Worm (Caenorhabditis elegans) whole organism, L4/young adult: ENCODE measurements around the gene F26G1.15.
A peak's percentile ranks its signal among the peaks of the same experiment; 100 is the strongest.

Source experiments
- W03F9.2 ChIP-seq: fragments of 150-350 bp; optimal IDR thresholded peaks from 2 replicates; lab custom pipeline; 2014; ENCODE audit warnings: missing biosample characterization, missing genetic modification characterization
- dao-5 ChIP-seq: sonication (generic microtip); optimal IDR thresholded peaks from 2 replicates; lab custom pipeline; 2016; ENCODE audit warnings: missing genotype, missing genetic modification characterization, moderate library complexity, missing compliant biosample characterization
- him-1 ChIP-seq: sonication (generic microtip); optimal IDR thresholded peaks from 2 replicates; lab custom pipeline; 2016; ENCODE audit warnings: missing genotype, missing genetic modification reagents, missing genetic modification characterization, missing compliant biosample characterization

F26G1.15 gene

ce11 chrII:4791272-4791671, 1.2 kb downstream of the F26G1.15 start, which contains the start of gene F26G1.1:
Gene F26G1.1, plus strand, starts transcription at chrII:4791618.
- TF ChIP-seq W03F9.2 (tag; lab: Kevin White, UChicago) = peak; percentile 22
- TF ChIP-seq him-1 (tag; lab: Kevin White, UChicago) = peak; percentile 3
- no peak for TF ChIP-seq dao-5 (tag; lab: Kevin White, UChicago)

ce11 chrII:4793320-4793719, 3.2 kb downstream of the F26G1.15 start:
- TF ChIP-seq him-1 (tag; lab: Kevin White, UChicago) = no peak
- TF ChIP-seq dao-5 (tag; lab: Kevin White, UChicago) = no peak
- TF ChIP-seq W03F9.2 (tag; lab: Kevin White, UChicago) = no peak

ce11 chrII:4795461-4795860, 5.4 kb downstream of the F26G1.15 start, which contains the start of gene C33F10.4:
Gene C33F10.4, plus strand, starts transcription at chrII:4795761.
- no peak for TF ChIP-seq him-1 (tag; lab: Kevin White, UChicago)
- no peak for TF ChIP-seq W03F9.2 (tag; lab: Kevin White, UChicago)
- TF ChIP-seq dao-5 (tag; lab: Kevin White, UChicago) = no peak

- TF ChIP-seq W03F9.2 (tag; lab: Kevin White, UChicago) (no peak), him-1 (tag; lab: Kevin White, UChicago) (no peak), dao-5 (tag; lab: Kevin White, UChicago) (no peak)
Observed at ce11 chrII:4797071-4797470, 7.0 kb downstream of the F26G1.15 start, which contains the start of gene C33F10.14. Gene C33F10.14, plus strand, starts transcription at chrII:4797371.

ce11 chrII:4800524-4800923, 10.4 kb downstream of the F26G1.15 start:
- TF ChIP-seq him-1 (tag; lab: Kevin White, UChicago) (no peak), dao-5 (tag; lab: Kevin White, UChicago) (no peak), W03F9.2 (tag; lab: Kevin White, UChicago) (no peak)

- no peak for TF ChIP-seq him-1 (tag; lab: Kevin White, UChicago)
- TF ChIP-seq dao-5 (tag; lab: Kevin White, UChicago) = no peak
- no peak for TF ChIP-seq W03F9.2 (tag; lab: Kevin White, UChicago)
Observed at ce11 chrII:4802917-4803316, 12.8 kb downstream of the F26G1.15 start.

ce11 chrII:4805799-4806198, 15.7 kb downstream of the F26G1.15 start:
- TF ChIP-seq dao-5 (tag; lab: Kevin White, UChicago) (no peak), W03F9.2 (tag; lab: Kevin White, UChicago) (no peak), him-1 (tag; lab: Kevin White, UChicago) (no peak)

ce11 chrII:4806261-4806660, 16.2 kb downstream of the F26G1.15 start:
- TF ChIP-seq dao-5 (tag; lab: Kevin White, UChicago) = no peak
- no peak for TF ChIP-seq him-1 (tag; lab: Kevin White, UChicago)
- TF ChIP-seq W03F9.2 (tag; lab: Kevin White, UChicago) = no peak

ce11 chrII:4806726-4807125, 16.6 kb downstream of the F26G1.15 start:
- TF ChIP-seq W03F9.2 (tag; lab: Kevin White, UChicago) (no peak), dao-5 (tag; lab: Kevin White, UChicago) (no peak), him-1 (tag; lab: Kevin White, UChicago) (no peak)

- no peak for TF ChIP-seq W03F9.2 (tag; lab: Kevin White, UChicago)
- TF ChIP-seq dao-5 (tag; lab: Kevin White, UChicago) = no peak
- TF ChIP-seq him-1 (tag; lab: Kevin White, UChicago) = no peak
Observed at ce11 chrII:4811986-4812385, 21.9 kb downstream of the F26G1.15 start, which contains the start of gene rig-6. Gene rig-6, minus strand, starts transcription at chrII:4812086.

ce11 chrII:4815356-4815755, 25.3 kb downstream of the F26G1.15 start:
- no peak for TF ChIP-seq dao-5 (tag; lab: Kevin White, UChicago)
- TF ChIP-seq W03F9.2 (tag; lab: Kevin White, UChicago) = no peak
- TF ChIP-seq him-1 (tag; lab: Kevin White, UChicago) = no peak

- TF ChIP-seq him-1 (tag; lab: Kevin White, UChicago) = no peak
Observed at ce11 chrII:4818780-4819179, 28.7 kb downstream of the F26G1.15 start.

- TF ChIP-seq W03F9.2 (tag; lab: Kevin White, UChicago) = no peak
- no peak for TF ChIP-seq dao-5 (tag; lab: Kevin White, UChicago)
- TF ChIP-seq him-1 (tag; lab: Kevin White, UChicago) = no peak
Observed at ce11 chrII:4821739-4822138, 31.6 kb downstream of the F26G1.15 start, which contains the start of gene lact-5. Gene lact-5, minus strand, starts transcription at chrII:4821739.

- TF ChIP-seq dao-5 (tag; lab: Kevin White, UChicago) (no peak), him-1 (tag; lab: Kevin White, UChicago) (no peak), W03F9.2 (tag; lab: Kevin White, UChicago) (no peak)
Observed at ce11 chrII:4822610-4823009, 32.5 kb downstream of the F26G1.15 start.
